Fruit fly (Drosophila melanogaster) whole organism, embryonic: ENCODE measurements around the gene CG33523.

Experiments
- Aef1 ChIP-seq: fragments of 200-800 bp; sonication (Bioruptor generic); IDR thresholded peaks from 3 replicates; pipeline ENCODE4 v1.3.6; 2022; ENCODE audit warnings: missing biosample characterization, missing genetic modification characterization
- sob ChIP-seq: fragments of 200-800 bp; sonication (Bioruptor generic); IDR thresholded peaks from 2 replicates; pipeline ENCODE4 v1.3.6; 2022; ENCODE audit warnings: missing biosample characterization, missing genetic modification characterization

- TF ChIP-seq sob (GFP tag; lab: Robert Waterston, UW) (no peak), Aef1 (no peak)
These were observed 43.3 kb downstream of the CG33523 start for dm6 chr3L:5966850-5967418.
